Worm (Caenorhabditis elegans): ENCODE results near the gene ZK1251.3.
A peak's percentile ranks its signal among the peaks of the same experiment; 100 is the strongest.

ZK1251.3 gene

DNA sequence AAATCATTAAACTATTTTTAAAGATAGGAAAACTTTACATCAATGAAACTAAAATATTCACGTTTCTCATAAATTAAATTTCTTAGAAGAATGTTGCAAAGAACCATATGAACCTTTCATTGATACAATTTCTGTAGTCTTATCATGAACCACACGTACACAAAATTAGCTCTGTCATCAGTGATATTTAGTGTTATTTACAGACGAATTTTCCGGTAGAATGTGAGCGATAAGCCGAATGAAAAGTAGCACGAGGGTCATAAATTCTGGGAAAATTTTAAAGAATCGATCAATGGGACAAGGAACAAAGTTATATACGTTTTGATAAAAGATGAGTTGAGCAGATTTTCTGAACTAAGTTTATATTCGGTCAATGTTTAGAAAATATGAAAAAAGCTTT is 6.9 kb upstream of the ZK1251.3 start:
- TF ChIP-seq T20F7.1 (GFP tag; optimal IDR thresholded peaks at IDR 0.05) (peak; percentile 17), daf-16 (GFP tag; optimal IDR thresholded peaks at IDR 0.05) (no peak), daf-16 (tag; optimal IDR thresholded peaks at IDR 0.05) (peak; percentile 98), nhr-28 (tag; optimal IDR thresholded peaks at IDR 0.05) (peak; percentile 95), nhr-111 (GFP tag; optimal IDR thresholded peaks at IDR 0.05) (no peak), php-3 (GFP tag; IDR thresholded peaks at IDR 0.05) (peak; percentile 85), nhr-77 (tag; optimal IDR thresholded peaks at IDR 0.05) (peak; percentile 65), dmd-6 (GFP tag; IDR thresholded peaks at IDR 0.05) (peak; percentile 89), pha-4 (GFP tag; IDR thresholded peaks at IDR 0.05) (no peak), pha-4 (tag; optimal IDR thresholded peaks at IDR 0.05) (no peak), D1046.2 (GFP tag; IDR thresholded peaks at IDR 0.05) (no peak), mdl-1 (tag; optimal IDR thresholded peaks at IDR 0.05) (peak in 1 of 2 experiments; percentile 70), ZK337.2 (GFP tag; IDR thresholded peaks at IDR 0.05) (no peak), mxl-3 (GFP tag; optimal IDR thresholded peaks at IDR 0.05) (peak; percentile 7), dve-1 (tag; optimal IDR thresholded peaks at IDR 0.05; ENCODE audit: insufficient read depth) (peak; percentile 89), lin-1 (GFP tag; IDR thresholded peaks at IDR 0.05) (0 out of 2 replicates have a peak, but pooled peaks have one; percentile 47), hlh-11 (tag; optimal IDR thresholded peaks at IDR 0.05) (peak; percentile 75), hif-1 (tag; optimal IDR thresholded peaks at IDR 0.05) (peak in 1 of 2 experiments; percentile 35), nhr-10 (tag; optimal IDR thresholded peaks at IDR 0.05) (peak; percentile 81), ceh-44 (GFP tag; IDR thresholded peaks at IDR 0.05) (no peak), nhr-102 (tag; optimal IDR thresholded peaks at IDR 0.05) (peak; percentile 23), nhr-48 (tag; optimal IDR thresholded peaks at IDR 0.05) (peak; percentile 27), nhr-237 (tag; optimal IDR thresholded peaks at IDR 0.05) (no peak), mep-1 (tag; optimal IDR thresholded peaks at IDR 0.05) (peak; percentile 45), pqm-1 (tag; optimal IDR thresholded peaks at IDR 0.05) (peak; percentile 47), hlh-30 (tag; optimal IDR thresholded peaks at IDR 0.05; ENCODE audit: insufficient read depth) (peak; percentile 58)

DNA sequence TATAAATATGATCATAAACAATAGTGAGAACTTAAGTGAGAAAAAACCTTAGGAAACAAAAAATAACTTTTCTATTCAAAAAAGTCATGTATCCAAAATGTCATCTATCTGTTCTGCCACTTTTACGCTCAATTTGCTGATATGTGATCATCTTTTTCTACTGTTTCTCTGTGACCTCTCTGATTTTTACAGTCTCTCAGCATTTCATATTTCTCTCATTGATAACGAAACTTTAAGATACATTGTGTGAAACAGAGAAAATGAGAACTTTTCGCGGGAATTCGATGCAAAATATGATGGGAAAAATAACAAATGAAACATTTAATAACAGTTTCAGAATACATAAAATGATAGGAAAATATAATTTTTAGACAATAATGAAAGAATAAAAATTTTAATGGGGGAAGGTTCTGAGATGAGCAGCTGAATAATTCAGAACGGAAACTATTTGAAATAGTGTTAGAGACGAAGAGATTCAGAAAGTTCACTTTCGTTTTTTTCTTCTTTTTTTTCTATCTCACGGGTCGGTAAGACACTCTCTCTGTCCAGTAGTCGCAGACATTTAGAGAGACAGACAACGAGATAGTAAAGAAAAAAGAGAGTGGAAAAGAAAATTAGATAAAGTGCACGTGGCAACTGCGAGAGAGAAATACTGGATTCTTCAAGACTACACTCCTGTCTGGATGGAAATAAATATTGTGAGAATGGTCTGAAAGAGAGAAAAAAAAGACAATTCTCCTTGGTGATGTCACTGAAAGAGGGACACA is 6.0 kb upstream of the ZK1251.3 start:
- TF ChIP-seq lsy-2 (tag; optimal IDR thresholded peaks at IDR 0.05) (peak; percentile 9 to 84), rbr-2 (tag; optimal IDR thresholded peaks at IDR 0.05) (peak; percentile 67), mdl-1 (tag; optimal IDR thresholded peaks at IDR 0.05) (peak; percentile 94 to 99), arid-1 (GFP tag; conservative IDR thresholded peaks at IDR 0.05) (no peak), F37D6.2 (tag; optimal IDR thresholded peaks at IDR 0.05) (no peak), hif-1 (tag; optimal IDR thresholded peaks at IDR 0.05) (peak in 1 of 2 experiments; percentile 81), pqm-1 (tag; optimal IDR thresholded peaks at IDR 0.05) (peak; percentile 53), spr-1 (tag; optimal IDR thresholded peaks at IDR 0.05) (peak; percentile 17), nhr-48 (tag; optimal IDR thresholded peaks at IDR 0.05) (peak; percentile 85), nhr-10 (tag; optimal IDR thresholded peaks at IDR 0.05) (no peak), lin-13 (GFP tag; optimal IDR thresholded peaks at IDR 0.05) (no peak), ceh-32 (tag; optimal IDR thresholded peaks at IDR 0.05; ENCODE audit: poor library complexity) (no peak), attf-4 (tag; optimal IDR thresholded peaks at IDR 0.05) (no peak), ZK337.2 (GFP tag; IDR thresholded peaks at IDR 0.05) (no peak), egl-27 (tag; optimal IDR thresholded peaks at IDR 0.05) (no peak), daf-16 (GFP tag; optimal IDR thresholded peaks at IDR 0.05) (peak in 1 of 2 experiments; percentile 46), daf-16 (tag; optimal IDR thresholded peaks at IDR 0.05) (peak; percentile 76), nhr-41 (GFP tag; IDR thresholded peaks at IDR 0.05) (no peak), hlh-11 (tag; optimal IDR thresholded peaks at IDR 0.05) (peak; percentile 90), mxl-2 (GFP tag; conservative IDR thresholded peaks at IDR 0.05) (0 out of 2 replicates have a peak, but pooled peaks have one; percentile 9), ztf-7 (tag; optimal IDR thresholded peaks at IDR 0.05) (no peak), dmd-8 (GFP tag; IDR thresholded peaks at IDR 0.05) (no peak), aly-2 (tag; optimal IDR thresholded peaks at IDR 0.05) (no peak), zip-2 (tag; optimal IDR thresholded peaks at IDR 0.05) (no peak), nhr-28 (tag; optimal IDR thresholded peaks at IDR 0.05) (peak; percentile 89), daf-12 (tag; optimal IDR thresholded peaks at IDR 0.05) (no peak), hmg-1.1 (GFP tag; IDR thresholded peaks at IDR 0.05) (peak; percentile 56), ceh-82 (tag; optimal IDR thresholded peaks at IDR 0.05) (no peak), lin-1 (GFP tag; IDR thresholded peaks at IDR 0.05) (peak; percentile 39), T26A8.4 (GFP tag; IDR thresholded peaks at IDR 0.05) (peak; percentile 49; the same call in 1 of the 2 replicates), mes-2 (tag; optimal IDR thresholded peaks at IDR 0.05; ENCODE audit: poor library complexity, severe bottlenecking) (peak; percentile 41), T20F7.1 (GFP tag; optimal IDR thresholded peaks at IDR 0.05) (peak; percentile 54), Y105C5A.15 (GFP tag; IDR thresholded peaks at IDR 0.05) (no peak)

Data from whole organism, L4 larva.